Worm (Caenorhabditis elegans): ENCODE results near the gene lact-8.

ce11 chrV:11113041-11113574 lies 19.7 kb upstream of the lact-8 start, which contains the start of gene erfa-3:
- TF ChIP-seq ZK546.5 (tag; optimal IDR thresholded peaks at IDR 0.05) (no peak), fkh-10 (GFP tag; optimal IDR thresholded peaks at IDR 0.05) (no peak), sea-2 (GFP tag; optimal IDR thresholded peaks at IDR 0.05) (no peak), ztf-4 (tag; optimal IDR thresholded peaks at IDR 0.05) (no peak), nhr-77 (tag; optimal IDR thresholded peaks at IDR 0.05) (no peak), lin-15B (tag; optimal IDR thresholded peaks at IDR 0.05) (peak; percentile 36)

Data from whole organism, L3 larva.